Worm (Caenorhabditis elegans): ENCODE measurements around the gene Y54G2A.73.

The Y54G2A.73 gene

DNA sequence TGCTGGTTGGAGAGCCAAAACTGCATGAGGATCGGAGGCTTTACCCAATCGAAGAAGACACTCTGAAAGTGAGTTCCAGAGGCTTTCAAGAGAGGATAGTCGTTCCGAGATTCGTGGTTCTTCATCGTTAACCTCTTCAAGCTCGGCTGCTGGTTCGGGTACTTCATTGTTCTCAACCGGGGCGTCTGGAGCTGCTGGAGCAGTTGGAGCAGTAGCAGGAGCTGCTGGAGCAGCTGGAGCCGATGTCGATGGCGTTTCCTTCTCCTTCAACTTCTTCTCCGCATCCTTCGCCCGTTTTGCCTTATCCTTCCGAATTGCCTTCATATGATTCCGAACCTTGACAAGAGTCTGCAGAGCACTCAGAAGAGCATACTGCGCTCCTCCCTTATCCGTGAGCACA is 26.7 kb upstream of the Y54G2A.73 start:
- TF ChIP-seq zfh-2 (GFP tag; conservative IDR thresholded peaks at IDR 0.05): peak; percentile 52; the same call in 1 of the 2 replicates
- TF ChIP-seq Y95B8A.8 (GFP tag; IDR thresholded peaks at IDR 0.05): no peak
- no peak for TF ChIP-seq F39B2.1 (GFP tag; IDR thresholded peaks at IDR 0.05)
- TF ChIP-seq egrh-3 (GFP tag; IDR thresholded peaks at IDR 0.05): peak; percentile 54; the same call in 1 of the 2 replicates

ce11 chrIV:3032020-3032419 is 23.3 kb upstream of the Y54G2A.73 start:
- TF ChIP-seq pha-4 (tag; optimal IDR thresholded peaks at IDR 0.05) (no peak), aptf-2 (GFP tag; conservative IDR thresholded peaks at IDR 0.05) (no peak), Y79H2A.3 (GFP tag; conservative IDR thresholded peaks at IDR 0.05) (no peak), F37B4.10 (GFP tag; IDR thresholded peaks at IDR 0.05) (no peak), sptf-2 (GFP tag; optimal IDR thresholded peaks at IDR 0.05) (no peak), K11D2.4 (GFP tag; IDR thresholded peaks at IDR 0.05) (no peak), zim-3 (tag; optimal IDR thresholded peaks at IDR 0.05) (peak; percentile 63), efl-1 (GFP tag; optimal IDR thresholded peaks at IDR 0.05) (no peak), madf-3 (GFP tag; IDR thresholded peaks at IDR 0.05) (0 out of 2 replicates have a peak, but pooled peaks have one; percentile 42), rcor-1 (GFP tag; IDR thresholded peaks at IDR 0.05) (no peak), B0336.3 (GFP tag; IDR thresholded peaks at IDR 0.05) (peak; percentile 28; the same call in 1 of the 2 replicates), ztf-26 (tag; optimal IDR thresholded peaks at IDR 0.05) (no peak), cebp-2 (GFP tag; IDR thresholded peaks at IDR 0.05) (no peak), ztf-18 (tag; optimal IDR thresholded peaks at IDR 0.05) (no peak), ztf-25 (GFP tag; IDR thresholded peaks at IDR 0.05) (0 out of 2 replicates have a peak, but pooled peaks have one; percentile 27), madf-6 (GFP tag; IDR thresholded peaks at IDR 0.05) (peak; percentile 42; the same call in 1 of the 2 replicates), egrh-3 (GFP tag; IDR thresholded peaks at IDR 0.05) (no peak), ama-1 (optimal IDR thresholded peaks at IDR 0.05) (no peak), ama-1 (GFP tag; optimal IDR thresholded peaks at IDR 0.05) (no peak), C17E4.6 (GFP tag; IDR thresholded peaks at IDR 0.05) (no peak), egl-44 (GFP tag; IDR thresholded peaks at IDR 0.05) (no peak), sdz-38 (tag; optimal IDR thresholded peaks at IDR 0.05) (no peak), hlh-26 (GFP tag; conservative IDR thresholded peaks at IDR 0.05) (no peak), hsf-1 (GFP tag; IDR thresholded peaks at IDR 0.05) (peak; percentile 67), F22D6.2 (tag; optimal IDR thresholded peaks at IDR 0.05) (no peak), aptf-3 (GFP tag; IDR thresholded peaks at IDR 0.05) (no peak), cebp-1 (GFP tag; IDR thresholded peaks at IDR 0.05) (no peak), cebp-1 (tag; optimal IDR thresholded peaks at IDR 0.05) (no peak), nhr-90 (tag; optimal IDR thresholded peaks at IDR 0.05) (no peak), F57A8.1 (GFP tag; optimal IDR thresholded peaks at IDR 0.05) (no peak), xnd-1 (tag; optimal IDR thresholded peaks at IDR 0.05) (no peak), mes-4 (tag; optimal IDR thresholded peaks at IDR 0.05) (no peak), tbx-9 (tag; optimal IDR thresholded peaks at IDR 0.05; ENCODE audit: borderline replicate concordance) (peak; percentile 67), ceh-79 (tag; optimal IDR thresholded peaks at IDR 0.05) (peak; percentile 68), ceh-91 (GFP tag; IDR thresholded peaks at IDR 0.05) (no peak), ztf-28 (GFP tag; IDR thresholded peaks at IDR 0.05) (no peak), ceh-40 (GFP tag; IDR thresholded peaks at IDR 0.05) (no peak), K12H6.12 (tag; optimal IDR thresholded peaks at IDR 0.05) (no peak), lin-35 (GFP tag; optimal IDR thresholded peaks at IDR 0.05) (no peak), chd-7 (tag; optimal IDR thresholded peaks at IDR 0.05) (peak; percentile 79), ekl-4 (GFP tag; IDR thresholded peaks at IDR 0.05) (peak; percentile 54; the same call in 1 of the 2 replicates), let-607 (tag; optimal IDR thresholded peaks at IDR 0.05) (no peak), Y56A3A.18 (GFP tag; IDR thresholded peaks at IDR 0.05) (peak; percentile 31; the same call in 1 of the 2 replicates), sea-2 (GFP tag; IDR thresholded peaks at IDR 0.05) (no peak), F57C9.4 (tag; optimal IDR thresholded peaks at IDR 0.05) (peak; percentile 84), dpff-1 (tag; optimal IDR thresholded peaks at IDR 0.05) (peak; percentile 66)
